Worm (Caenorhabditis elegans) whole organism, L1 larva: ENCODE data around the gene ceh-86.

Experiments used
- blmp-1 ChIP-seq: fragments of 150-350 bp; optimal IDR thresholded peaks from 2 replicates; lab custom pipeline; 2014; ENCODE audit warnings: missing biosample characterization, missing genetic modification characterization
- dpl-1 ChIP-seq, 3 experiments: fragments of 150-350 bp in 2 of 3; sonication (generic microtip) in 1 of 3; optimal IDR thresholded peaks; 2 replicates each; lab custom pipeline; 2014 to 2017; ENCODE audit warnings: missing biosample characterization in 3 of 3, missing genetic modification characterization in 3 of 3, missing genetic modification reagents in 3 of 3
- fkh-10 ChIP-seq: sonication (generic microtip); optimal IDR thresholded peaks from 2 replicates; lab custom pipeline; 2017; ENCODE audit warnings: missing biosample characterization, missing genetic modification reagents, missing genetic modification characterization
- lin-35 ChIP-seq, 2 experiments: fragments of 150-350 bp; optimal IDR thresholded peaks; 2 replicates each; lab custom pipeline; 2014; ENCODE audit warnings: missing biosample characterization in 2 of 2, missing genetic modification characterization in 2 of 2, missing genetic modification reagents in 2 of 2
- mab-9 ChIP-seq: fragments of 200-800 bp; sonication (Bioruptor generic); IDR thresholded peaks from 2 replicates; pipeline ENCODE4 v1.3.6; 2022; ENCODE audit warnings: missing genetic modification reagents, missing genetic modification characterization, missing compliant biosample characterization
- nhr-20 ChIP-seq: sonication (generic microtip); optimal IDR thresholded peaks from 2 replicates; lab custom pipeline; 2016; ENCODE audit warnings: mild to moderate bottlenecking, missing genetic modification characterization, missing compliant biosample characterization
- nhr-76 ChIP-seq: sonication (generic microtip); optimal IDR thresholded peaks from 2 replicates; lab custom pipeline; 2017; ENCODE audit warnings: missing biosample characterization, missing genetic modification characterization
- nhr-77 ChIP-seq: fragments of 150-350 bp; optimal IDR thresholded peaks from 2 replicates; lab custom pipeline; 2014; ENCODE audit warnings: missing biosample characterization, missing genetic modification characterization
- nhr-90 ChIP-seq: sonication (generic microtip); optimal IDR thresholded peaks from 2 replicates; lab custom pipeline; 2016; ENCODE audit warnings: mild to moderate bottlenecking, missing genetic modification characterization, missing compliant biosample characterization; ENCODE audit not compliant: poor library complexity
- skn-1 ChIP-seq: fragments of 150-350 bp; optimal IDR thresholded peaks from 2 replicates; lab custom pipeline; 2014; ENCODE audit warnings: missing biosample characterization, missing genetic modification characterization
- snpc-4 ChIP-seq: fragments of 150-350 bp; optimal IDR thresholded peaks from 2 replicates; lab custom pipeline; 2014; ENCODE audit warnings: missing biosample characterization, missing genetic modification characterization
- zag-1 ChIP-seq: fragments of 150-350 bp; optimal IDR thresholded peaks from 2 replicates; lab custom pipeline; 2014; ENCODE audit warnings: missing biosample characterization, missing genetic modification characterization
- ztf-11 ChIP-seq, 2 experiments: sonication (generic microtip); optimal IDR thresholded peaks; 2 replicates each; lab custom pipeline; 2016 to 2017; ENCODE audit warnings: missing genetic modification characterization in 2 of 2, missing biosample characterization in 1 of 2, missing compliant biosample characterization in 1 of 2

- TF ChIP-seq snpc-4 (tag; lab: Kevin White, UChicago) (no peak), lin-35 (GFP tag; optimal IDR thresholded peaks at IDR 0.05; lab: Kevin White, UChicago) (no peak), blmp-1 (no peak), mab-9 (GFP tag; lab: Robert Waterston, UW) (no peak), dpl-1 (GFP tag; optimal IDR thresholded peaks at IDR 0.05; lab: Kevin White, UChicago) (no peak), nhr-77 (no peak), skn-1 (no peak), nhr-76 (tag; lab: Kevin White, UChicago) (no peak), fkh-10 (GFP tag; lab: Kevin White, UChicago) (no peak), ztf-11 (tag; optimal IDR thresholded peaks at IDR 0.05; lab: Kevin White, UChicago) (no peak), nhr-20 (tag; lab: Kevin White, UChicago) (no peak), nhr-90 (no peak), zag-1 (no peak)
These were observed 19.2 kb downstream of the ceh-86 start, which contains the start of gene fbxa-182 for ce11 chrII:2412649-2413048.
